Worm (Caenorhabditis elegans): ENCODE measurements around the gene mrps-22.

mrps-22 gene

DNA sequence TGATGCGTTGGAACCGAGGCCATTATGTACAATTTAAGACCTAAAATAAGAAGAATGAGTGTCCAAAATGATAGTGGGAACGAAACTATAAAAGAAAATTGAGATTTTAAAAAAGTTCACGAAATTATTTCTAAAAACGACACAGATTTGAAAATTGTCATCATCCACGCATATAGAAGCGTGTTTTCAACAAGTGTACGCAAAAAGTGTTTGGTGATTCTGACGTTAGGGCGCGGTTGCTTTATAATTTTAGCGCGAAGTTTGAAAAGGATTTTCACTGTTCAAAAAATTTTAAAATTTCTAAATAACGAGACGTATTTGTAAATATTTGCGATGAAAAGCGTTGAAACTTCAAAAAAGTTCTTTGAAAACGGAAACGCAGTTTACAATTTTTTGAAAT, 19.1 kb upstream of the mrps-22 start, which contains the start of gene cdc-48.1:
cdc-48.1 (minus strand) TSS at position 40 of the 400 bp plus-strand sequence.
- peak; percentile 83 for TF ChIP-seq lim-7 (GFP tag; IDR thresholded peaks at IDR 0.05)
- TF ChIP-seq nhr-25 (tag; optimal IDR thresholded peaks at IDR 0.05; ENCODE audit: borderline replicate concordance, insufficient read depth): peak; percentile 98
- peak; percentile 35 for TF ChIP-seq daf-12 (tag; optimal IDR thresholded peaks at IDR 0.05)
- peak; percentile 100 for TF ChIP-seq tra-1 (GFP tag; IDR thresholded peaks at IDR 0.05)
- TF ChIP-seq F49E8.2 (tag; optimal IDR thresholded peaks at IDR 0.05; ENCODE audit: borderline replicate concordance): peak; percentile 97
- TF ChIP-seq Y75B8A.6 (GFP tag; IDR thresholded peaks at IDR 0.05): peak; percentile 99
- TF ChIP-seq snpc-1.2 (GFP tag; IDR thresholded peaks at IDR 0.05): peak; percentile 94
- peak; percentile 92 for TF ChIP-seq F10B5.3 (tag; optimal IDR thresholded peaks at IDR 0.05)
- peak; percentile 100 for TF ChIP-seq dmd-6 (GFP tag; IDR thresholded peaks at IDR 0.05)
- TF ChIP-seq zfp-3 (GFP tag; conservative IDR thresholded peaks at IDR 0.05): peak; percentile 100
- TF ChIP-seq R02D3.7 (tag; optimal IDR thresholded peaks at IDR 0.05): peak; percentile 67
- peak; percentile 100 for TF ChIP-seq nhr-77 (tag; optimal IDR thresholded peaks at IDR 0.05)
- TF ChIP-seq lsy-2 (tag; optimal IDR thresholded peaks at IDR 0.05): peak; percentile 99
- peak; percentile 96 for TF ChIP-seq sdz-12 (GFP tag; optimal IDR thresholded peaks at IDR 0.05)
- TF ChIP-seq pha-4 (GFP tag; IDR thresholded peaks at IDR 0.05): peak; percentile 99
- TF ChIP-seq pha-4 (tag; optimal IDR thresholded peaks at IDR 0.05): peak; percentile 100
- peak; percentile 100 for TF ChIP-seq mep-1 (tag; optimal IDR thresholded peaks at IDR 0.05)
- peak; percentile 62 for TF ChIP-seq snpc-4 (tag; optimal IDR thresholded peaks at IDR 0.05)
- peak; percentile 19 to 100 for TF ChIP-seq unc-62 (GFP tag; optimal IDR thresholded peaks at IDR 0.05 in 1 of 2)
- no peak for TF ChIP-seq unc-62 (tag; optimal IDR thresholded peaks at IDR 0.05)
- TF ChIP-seq nhr-41 (GFP tag; IDR thresholded peaks at IDR 0.05): peak; percentile 97
- TF ChIP-seq ama-1 (optimal IDR thresholded peaks at IDR 0.05): peak; percentile 85
- TF ChIP-seq zfp-2 (tag; optimal IDR thresholded peaks at IDR 0.05): peak; percentile 94
- peak; percentile 90 for TF ChIP-seq aly-2 (tag; optimal IDR thresholded peaks at IDR 0.05)
- peak; percentile 91 to 94 for TF ChIP-seq daf-16 (GFP tag; optimal IDR thresholded peaks at IDR 0.05)
- peak; percentile 97 for TF ChIP-seq daf-16 (tag; optimal IDR thresholded peaks at IDR 0.05)
- TF ChIP-seq attf-4 (tag; optimal IDR thresholded peaks at IDR 0.05): peak; percentile 73
- peak; percentile 97 for TF ChIP-seq nhr-48 (tag; optimal IDR thresholded peaks at IDR 0.05)
- peak; percentile 93 for TF ChIP-seq mxl-2 (GFP tag; conservative IDR thresholded peaks at IDR 0.05)
- TF ChIP-seq tag-97 (GFP tag; IDR thresholded peaks at IDR 0.05): 0 out of 2 replicates have a peak, but pooled peaks have one; percentile 73
- peak; percentile 79 for TF ChIP-seq nhr-111 (GFP tag; optimal IDR thresholded peaks at IDR 0.05)
- peak; percentile 100 for TF ChIP-seq lin-13 (GFP tag; optimal IDR thresholded peaks at IDR 0.05)
- TF ChIP-seq Y5F2A.4 (GFP tag; optimal IDR thresholded peaks at IDR 0.05): peak; percentile 97
- peak; percentile 93 for TF ChIP-seq fos-1 (tag; optimal IDR thresholded peaks at IDR 0.05)
- peak; percentile 96 for TF ChIP-seq gei-8 (GFP tag; optimal IDR thresholded peaks at IDR 0.05)
- TF ChIP-seq nhr-42 (GFP tag; IDR thresholded peaks at IDR 0.05): peak; percentile 99
- peak; percentile 99 for TF ChIP-seq hlh-30 (tag; optimal IDR thresholded peaks at IDR 0.05; ENCODE audit: insufficient read depth)
- TF ChIP-seq Y105C5A.15 (GFP tag; IDR thresholded peaks at IDR 0.05): peak; percentile 93
- peak; percentile 98 for TF ChIP-seq lin-39 (tag; optimal IDR thresholded peaks at IDR 0.05)
- TF ChIP-seq Y48G9A.11 (GFP tag; IDR thresholded peaks at IDR 0.05): peak; percentile 95
- TF ChIP-seq nhr-11 (tag; optimal IDR thresholded peaks at IDR 0.05): peak; percentile 100
- peak; percentile 95 for TF ChIP-seq zip-2 (tag; optimal IDR thresholded peaks at IDR 0.05)
- peak; percentile 97 for TF ChIP-seq ces-1 (GFP tag; optimal IDR thresholded peaks at IDR 0.05)
- peak; percentile 58 for TF ChIP-seq ztf-11 (tag; optimal IDR thresholded peaks at IDR 0.05)
- TF ChIP-seq ceh-32 (tag; optimal IDR thresholded peaks at IDR 0.05; ENCODE audit: poor library complexity): peak; percentile 81
- TF ChIP-seq T20F7.1 (GFP tag; optimal IDR thresholded peaks at IDR 0.05): peak; percentile 99
- TF ChIP-seq php-3 (GFP tag; IDR thresholded peaks at IDR 0.05): peak; percentile 96
- TF ChIP-seq mes-2 (tag; optimal IDR thresholded peaks at IDR 0.05; ENCODE audit: poor library complexity, severe bottlenecking): peak; percentile 100
- TF ChIP-seq lin-29 (GFP tag; IDR thresholded peaks at IDR 0.05): peak; percentile 98
- TF ChIP-seq dmd-9 (GFP tag; IDR thresholded peaks at IDR 0.05): peak; percentile 98
- TF ChIP-seq mxl-3 (GFP tag; optimal IDR thresholded peaks at IDR 0.05): peak; percentile 96

Data from whole organism, L4 larva.